Worm (Caenorhabditis elegans) whole organism, young adult: ENCODE data around the gene srh-208.

ENCODE experiments used
- F10E7.11 ChIP-seq: sonication (generic microtip); optimal IDR thresholded peaks from 2 replicates; lab custom pipeline; 2017; ENCODE audit warnings: mild to moderate bottlenecking, missing genetic modification characterization, moderate library complexity, missing compliant biosample characterization
- F33H1.4 ChIP-seq: fragments of 200-800 bp; sonication (Bioruptor generic); IDR thresholded peaks from 2 replicates; pipeline ENCODE4 v1.3.6; 2022; ENCODE audit warnings: missing genetic modification reagents, missing genetic modification characterization, missing compliant biosample characterization
- F37B4.10 ChIP-seq: fragments of 200-800 bp; sonication (Bioruptor generic); IDR thresholded peaks from 2 replicates; pipeline ENCODE4 v1.3.6; 2022; ENCODE audit warnings: missing genetic modification characterization, missing compliant biosample characterization
- F57C9.4 ChIP-seq: sonication (generic microtip); optimal IDR thresholded peaks from 2 replicates; lab custom pipeline; 2017; ENCODE audit warnings: mild to moderate bottlenecking, missing genetic modification characterization, missing compliant biosample characterization
- Y53G8AR.9 ChIP-seq: fragments of 200-800 bp; sonication (Bioruptor generic); conservative IDR thresholded peaks from 2 replicates; pipeline ENCODE4 v1.3.6; 2022; ENCODE audit warnings: missing genetic modification reagents, missing genetic modification characterization, missing compliant biosample characterization
- Y56A3A.18 ChIP-seq: fragments of 200-800 bp; sonication (Bioruptor generic); IDR thresholded peaks from 2 replicates; pipeline ENCODE4 v1.3.6; 2022; ENCODE audit warnings: missing genetic modification reagents, missing genetic modification characterization, missing compliant biosample characterization
- Y67H2A.10 ChIP-seq: fragments of 200-800 bp; sonication (Bioruptor generic); conservative IDR thresholded peaks from 2 replicates; pipeline ENCODE4 v1.3.6; 2022; ENCODE audit warnings: missing genetic modification reagents, missing genetic modification characterization, missing compliant biosample characterization
- Y79H2A.3 ChIP-seq: fragments of 200-800 bp; sonication (Bioruptor generic); conservative IDR thresholded peaks from 2 replicates; pipeline ENCODE4 v1.3.6; 2022; ENCODE audit warnings: missing genetic modification reagents, missing genetic modification characterization, missing compliant biosample characterization
- Y95B8A.8 ChIP-seq: fragments of 200-800 bp; sonication (Bioruptor generic); IDR thresholded peaks from 2 replicates; pipeline ENCODE4 v1.3.6; 2022; ENCODE audit warnings: missing genetic modification reagents, missing genetic modification characterization, missing compliant biosample characterization
- aptf-2 ChIP-seq: fragments of 200-800 bp; sonication (Bioruptor generic); conservative IDR thresholded peaks from 2 replicates; pipeline ENCODE4 v1.3.6; 2022; ENCODE audit warnings: missing genetic modification reagents, missing genetic modification characterization, missing compliant biosample characterization
- aptf-3 ChIP-seq: fragments of 200-800 bp; sonication (Bioruptor generic); IDR thresholded peaks from 2 replicates; pipeline ENCODE4 v1.3.6; 2022; ENCODE audit warnings: missing genetic modification characterization, missing compliant biosample characterization
- attf-3 ChIP-seq: fragments of 200-800 bp; sonication (Bioruptor generic); conservative IDR thresholded peaks from 2 replicates; pipeline ENCODE4 v1.3.6; 2022; ENCODE audit warnings: missing genetic modification reagents, missing genetic modification characterization, missing compliant biosample characterization
- ceh-100 ChIP-seq: fragments of 200-800 bp; sonication (Bioruptor generic); IDR thresholded peaks from 2 replicates; pipeline ENCODE4 v1.3.6; 2022; ENCODE audit warnings: missing genetic modification reagents, missing genetic modification characterization, missing compliant biosample characterization
- ceh-91 ChIP-seq: fragments of 200-800 bp; sonication (Bioruptor generic); IDR thresholded peaks from 2 replicates; pipeline ENCODE4 v1.3.6; 2022; ENCODE audit warnings: missing genetic modification reagents, missing genetic modification characterization, missing compliant biosample characterization
- egl-18 ChIP-seq: fragments of 200-800 bp; sonication (Bioruptor generic); IDR thresholded peaks from 2 replicates; pipeline ENCODE4 v1.3.6; 2022; ENCODE audit warnings: missing genetic modification reagents, missing genetic modification characterization, missing compliant biosample characterization
- egl-44 ChIP-seq: fragments of 200-800 bp; sonication (Bioruptor generic); IDR thresholded peaks from 2 replicates; pipeline ENCODE4 v1.3.6; 2022; ENCODE audit warnings: missing genetic modification reagents, missing genetic modification characterization, missing compliant biosample characterization
- ekl-4 ChIP-seq: fragments of 200-800 bp; sonication (Bioruptor generic); IDR thresholded peaks from 2 replicates; pipeline ENCODE4 v1.3.6; 2022; ENCODE audit warnings: missing genetic modification reagents, missing genetic modification characterization, missing compliant biosample characterization
- ets-4 ChIP-seq: fragments of 200-800 bp; sonication (Bioruptor generic); optimal IDR thresholded peaks from 2 replicates; lab custom pipeline; 2018; ENCODE audit warnings: mild to moderate bottlenecking, missing genetic modification characterization, missing compliant biosample characterization
- fkh-3 ChIP-seq: sonication (generic microtip); optimal IDR thresholded peaks from 2 replicates; lab custom pipeline; 2016; ENCODE audit warnings: mild to moderate bottlenecking, missing genetic modification characterization, missing compliant biosample characterization
- gei-17 ChIP-seq: fragments of 200-800 bp; sonication (Bioruptor generic); optimal IDR thresholded peaks from 2 replicates; lab custom pipeline; 2018; ENCODE audit warnings: mild to moderate bottlenecking, missing genetic modification characterization, missing compliant biosample characterization
- him-1 ChIP-seq: sonication (generic microtip); optimal IDR thresholded peaks from 2 replicates; lab custom pipeline; 2016; ENCODE audit warnings: missing genotype, missing genetic modification reagents, missing genetic modification characterization, missing compliant biosample characterization
- hlh-26 ChIP-seq: fragments of 200-800 bp; sonication (Bioruptor generic); conservative IDR thresholded peaks from 2 replicates; pipeline ENCODE4 v1.3.6; 2022; ENCODE audit warnings: missing genetic modification reagents, missing genetic modification characterization, missing compliant biosample characterization
- lag-1 ChIP-seq: fragments of 200-800 bp; sonication (Bioruptor generic); IDR thresholded peaks from 2 replicates; pipeline ENCODE4 v1.3.6; 2022; ENCODE audit warnings: missing genetic modification reagents, missing genetic modification characterization, missing compliant biosample characterization
- let-607 ChIP-seq, 2 experiments: fragments of 200-800 bp in 1 of 2; sonication (Bioruptor generic) in 1 of 2; sonication (generic microtip) in 1 of 2; optimal IDR thresholded peaks; 2 replicates each; lab custom pipeline; 2016 to 2018; ENCODE audit warnings: mild to moderate bottlenecking in 2 of 2, missing compliant biosample characterization in 2 of 2, missing genetic modification characterization in 2 of 2, moderate library complexity in 2 of 2, missing genotype in 1 of 2
- lir-1 ChIP-seq: fragments of 200-800 bp; sonication (Bioruptor generic); conservative IDR thresholded peaks from 2 replicates; pipeline ENCODE4 v1.3.6; 2022; ENCODE audit warnings: missing genetic modification reagents, missing genetic modification characterization, missing compliant biosample characterization
- lsl-1 ChIP-seq: fragments of 200-800 bp; sonication (Bioruptor generic); optimal IDR thresholded peaks from 2 replicates; lab custom pipeline; 2018; ENCODE audit warnings: mild to moderate bottlenecking, missing genetic modification characterization, moderate library complexity, missing compliant biosample characterization
- lsy-27 ChIP-seq: sonication (generic microtip); optimal IDR thresholded peaks from 2 replicates; lab custom pipeline; 2017; ENCODE audit warnings: missing genetic modification characterization, mild to moderate bottlenecking, missing compliant biosample characterization, antibody characterized with exemption, missing genotype, borderline replicate concordance; ENCODE audit not compliant: insufficient read depth
- madf-10 ChIP-seq: sonication (generic microtip); optimal IDR thresholded peaks from 2 replicates; lab custom pipeline; 2016; ENCODE audit warnings: mild to moderate bottlenecking, missing genetic modification characterization, missing compliant biosample characterization
- madf-3 ChIP-seq: fragments of 200-800 bp; sonication (Bioruptor generic); IDR thresholded peaks from 2 replicates; pipeline ENCODE4 v1.3.6; 2022; ENCODE audit warnings: missing genetic modification reagents, missing genetic modification characterization, missing compliant biosample characterization
- madf-8 ChIP-seq: fragments of 200-800 bp; sonication (Bioruptor generic); conservative IDR thresholded peaks from 2 replicates; pipeline ENCODE4 v1.3.6; 2022; ENCODE audit warnings: missing genetic modification reagents, missing genetic modification characterization, missing compliant biosample characterization
- nfya-2 ChIP-seq: fragments of 200-800 bp; sonication (Bioruptor generic); IDR thresholded peaks from 2 replicates; pipeline ENCODE4 v1.3.6; 2022; ENCODE audit warnings: missing genetic modification reagents, missing genetic modification characterization, missing compliant biosample characterization
- nhr-27 ChIP-seq: fragments of 200-800 bp; sonication (Bioruptor generic); optimal IDR thresholded peaks from 2 replicates; lab custom pipeline; 2018; ENCODE audit warnings: mild to moderate bottlenecking, missing genetic modification characterization, moderate library complexity, missing compliant biosample characterization
- nhr-90 ChIP-seq: sonication (generic microtip); optimal IDR thresholded peaks from 2 replicates; lab custom pipeline; 2016; ENCODE audit warnings: missing genotype, mild to moderate bottlenecking, missing genetic modification characterization, missing compliant biosample characterization
- pbrm-1 ChIP-seq: fragments of 200-800 bp; sonication (Bioruptor generic); IDR thresholded peaks from 2 replicates; pipeline ENCODE4 v1.3.6; 2022; ENCODE audit warnings: missing genetic modification reagents, missing genetic modification characterization, missing compliant biosample characterization
- rcor-1 ChIP-seq: fragments of 200-800 bp; sonication (Bioruptor generic); IDR thresholded peaks from 2 replicates; pipeline ENCODE4 v1.3.6; 2022; ENCODE audit warnings: missing genetic modification reagents, missing genetic modification characterization, missing compliant biosample characterization
- rec-8 ChIP-seq, 2 experiments: sonication (generic microtip); optimal IDR thresholded peaks; 2 replicates each; lab custom pipeline; 2016; ENCODE audit warnings: mild to moderate bottlenecking in 2 of 2, missing genetic modification characterization in 2 of 2, missing genetic modification reagents in 2 of 2, missing genotype in 2 of 2, missing biosample characterization in 1 of 2, missing compliant biosample characterization in 1 of 2, moderate library complexity in 1 of 2
- repo-1 ChIP-seq: sonication (generic microtip); optimal IDR thresholded peaks from 2 replicates; lab custom pipeline; 2017; ENCODE audit warnings: mild to moderate bottlenecking, missing genetic modification characterization, missing compliant biosample characterization
- snpc-1.3 ChIP-seq: sonication (generic microtip); optimal IDR thresholded peaks from 2 replicates; lab custom pipeline; 2017; ENCODE audit warnings: missing genetic modification characterization, mild to moderate bottlenecking, missing compliant biosample characterization, antibody characterized with exemption, moderate library complexity, missing genotype, missing genetic modification reagents; ENCODE audit not compliant: insufficient read depth
- tbp1 ChIP-seq: fragments of 200-800 bp; sonication (Bioruptor generic); optimal IDR thresholded peaks from 2 replicates; lab custom pipeline; 2018; ENCODE audit warnings: mild to moderate bottlenecking, missing genetic modification characterization, missing compliant biosample characterization
- tbx-9 ChIP-seq: sonication (generic microtip); optimal IDR thresholded peaks from 2 replicates; lab custom pipeline; 2016; ENCODE audit warnings: borderline replicate concordance, missing genetic modification characterization, inconsistent platforms, missing compliant biosample characterization
- ztf-28 ChIP-seq: fragments of 200-800 bp; sonication (Bioruptor generic); IDR thresholded peaks from 2 replicates; pipeline ENCODE4 v1.3.6; 2022; ENCODE audit warnings: missing genetic modification reagents, missing genetic modification characterization, missing compliant biosample characterization

The srh-208 gene

DNA sequence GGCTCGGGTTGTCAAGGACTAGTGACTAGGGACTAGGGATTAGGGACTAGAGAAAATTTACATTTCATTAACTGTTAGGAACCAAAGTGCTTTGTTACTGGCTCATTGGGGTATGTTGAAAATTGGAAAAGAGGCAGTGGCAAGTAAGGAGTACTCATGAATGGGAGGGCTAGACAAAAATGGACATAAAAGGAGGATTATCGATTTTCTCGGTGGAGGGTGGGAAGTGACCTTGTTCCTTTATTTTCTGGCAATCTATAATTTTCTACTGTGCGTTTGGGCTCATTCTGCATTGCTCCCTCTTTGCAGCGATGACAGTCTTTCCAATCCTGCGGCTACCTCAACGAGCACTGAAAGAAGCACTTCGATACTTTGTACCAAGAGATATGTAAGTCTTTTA is 19.6 kb upstream of the srh-208 start, which contains the start of gene fbxb-60:
Gene fbxb-60, plus strand, starts transcription at position 301 of the 400 bp plus-strand sequence.
- TF ChIP-seq rcor-1 = no peak
- no peak for TF ChIP-seq tbp1 (GFP tag; lab: Kevin White, UChicago)
- TF ChIP-seq fkh-3 (tag; lab: Kevin White, UChicago) = no peak
- TF ChIP-seq ets-4 (GFP tag; lab: Kevin White, UChicago) = no peak
- TF ChIP-seq gei-17 (GFP tag; lab: Kevin White, UChicago) = no peak
- TF ChIP-seq, all 124 proteins: peak for 0

DNA sequence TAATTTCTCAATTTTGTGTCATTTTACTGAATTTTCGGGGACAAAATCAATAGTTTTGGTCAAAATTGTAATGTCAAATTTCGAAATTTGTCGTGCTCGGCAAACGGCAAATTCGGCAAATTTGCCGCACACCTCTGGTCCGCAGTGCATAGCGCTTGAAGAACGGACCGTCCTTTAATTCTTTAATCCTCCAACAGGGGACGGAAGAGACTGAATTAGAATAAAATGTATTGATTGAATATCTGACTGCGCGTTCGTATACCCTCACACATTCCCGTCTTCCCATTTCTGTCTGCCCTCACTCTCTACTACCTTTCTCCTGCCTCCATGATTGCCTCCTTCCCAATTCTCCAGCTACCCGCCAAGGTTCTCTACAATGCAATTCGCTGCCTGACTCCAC is 17.9 kb upstream of the srh-208 start, which contains the start of gene F55C9.14:
Gene F55C9.14, plus strand, starts transcription at position 301 of the 400 bp plus-strand sequence.
- TF ChIP-seq madf-8 (GFP tag; lab: Robert Waterston, UW) (no peak), lir-1 (GFP tag; lab: Robert Waterston, UW) (no peak), ekl-4 (no peak), Y79H2A.3 (GFP tag; lab: Robert Waterston, UW) (no peak), Y53G8AR.9 (GFP tag; lab: Robert Waterston, UW) (no peak), Y56A3A.18 (no peak)

- no peak for TF ChIP-seq F10E7.11 (tag; lab: Kevin White, UChicago)
- TF ChIP-seq attf-3 (GFP tag; lab: Robert Waterston, UW) = no peak
- TF ChIP-seq madf-3 (GFP tag; lab: Robert Waterston, UW) = no peak
- TF ChIP-seq nhr-90 (tag; lab: Kevin White, UChicago) = no peak
- TF ChIP-seq madf-10 (tag; lab: Kevin White, UChicago) = no peak
- TF ChIP-seq nhr-27 = no peak
- no peak for TF ChIP-seq snpc-1.3 (tag; lab: Kevin White, UChicago)
- TF ChIP-seq ceh-91 = no peak
- no peak for TF ChIP-seq hlh-26 (GFP tag; lab: Robert Waterston, UW)
- no peak for TF ChIP-seq lsy-27 (tag; lab: Kevin White, UChicago)
- TF ChIP-seq him-1 = no peak
- TF ChIP-seq aptf-3 (GFP tag; lab: Robert Waterston, UW) = no peak
- TF ChIP-seq repo-1 (tag; lab: Kevin White, UChicago) = no peak
- TF ChIP-seq fkh-3 (tag; lab: Kevin White, UChicago) = no peak
- TF ChIP-seq lag-1 (GFP tag; lab: Robert Waterston, UW) = no peak
- no peak for TF ChIP-seq aptf-2 (GFP tag; lab: Robert Waterston, UW)
- no peak for TF ChIP-seq egl-44
- no peak for TF ChIP-seq tbx-9
- TF ChIP-seq F57C9.4 (tag; lab: Kevin White, UChicago) = no peak
- TF ChIP-seq egl-18 (GFP tag; lab: Robert Waterston, UW) = no peak
These were observed 15.2 kb upstream of the srh-208 start, which contains the start of gene fbxb-62 for ce11 chrV:19301934-19302333. Gene fbxb-62, minus strand, starts transcription at chrV:19302034.

DNA sequence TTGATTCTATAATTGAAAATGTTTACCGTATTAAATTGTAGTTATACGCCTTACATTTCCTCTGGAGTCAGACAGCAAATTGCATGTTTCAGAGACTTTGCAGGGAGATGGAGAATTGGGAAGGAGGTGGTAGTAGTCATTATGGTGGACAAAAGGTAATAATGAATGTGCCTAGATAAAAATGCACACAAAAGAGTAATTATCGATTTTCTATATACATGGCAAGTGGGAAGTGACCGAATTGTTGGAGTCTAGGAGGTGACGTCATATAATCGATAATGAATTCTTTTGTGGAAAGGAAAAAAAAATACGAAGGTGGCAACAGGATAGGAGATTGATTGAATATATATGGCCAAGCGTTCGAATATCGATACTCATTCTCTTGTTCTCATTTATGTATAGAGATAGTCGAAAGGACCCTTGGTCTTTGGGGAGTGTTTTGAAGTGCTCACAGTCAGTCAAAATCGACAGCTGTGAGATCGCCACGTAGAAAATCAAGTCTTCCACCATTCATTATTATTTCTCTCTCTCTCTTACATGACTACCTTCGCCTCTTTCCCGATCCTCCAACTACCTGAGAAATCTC is 13.5 kb upstream of the srh-208 start, which contains the start of the genes fbxb-63 and fbxb-61:
Gene fbxb-63, minus strand, starts transcription at position 142 of the 586 bp plus-strand sequence.
Gene fbxb-61, plus strand, starts transcription at position 536 of the 586 bp plus-strand sequence.
- TF ChIP-seq ztf-28 = no peak
- no peak for TF ChIP-seq pbrm-1 (GFP tag; lab: Robert Waterston, UW)
- TF ChIP-seq ceh-100 (GFP tag; lab: Robert Waterston, UW) = no peak
- no peak for TF ChIP-seq nfya-2 (GFP tag; lab: Robert Waterston, UW)
- TF ChIP-seq hlh-26 (GFP tag; lab: Robert Waterston, UW) = no peak
- no peak for TF ChIP-seq F37B4.10 (GFP tag; lab: Robert Waterston, UW)
- TF ChIP-seq lir-1 (GFP tag; lab: Robert Waterston, UW) = no peak
- no peak for TF ChIP-seq aptf-2 (GFP tag; lab: Robert Waterston, UW)
- no peak for TF ChIP-seq Y79H2A.3 (GFP tag; lab: Robert Waterston, UW)
- no peak for TF ChIP-seq madf-3 (GFP tag; lab: Robert Waterston, UW)
- no peak for TF ChIP-seq rec-8 (tag; optimal IDR thresholded peaks at IDR 0.05; lab: Kevin White, UChicago)
- TF ChIP-seq lsl-1 = no peak
- no peak for TF ChIP-seq lag-1 (GFP tag; lab: Robert Waterston, UW)
- TF ChIP-seq F33H1.4 (GFP tag; lab: Robert Waterston, UW) = no peak
- no peak for TF ChIP-seq Y95B8A.8
- no peak for TF ChIP-seq Y67H2A.10 (GFP tag; lab: Robert Waterston, UW)
- no peak for TF ChIP-seq let-607 (tag; optimal IDR thresholded peaks at IDR 0.05; lab: Kevin White, UChicago)
